Fruit fly (Drosophila melanogaster) whole organism, embryonic: ENCODE measurements around the gene CG7739.

Experiments
- Bgb ChIP-seq: fragments of 200-800 bp; sonication (Bioruptor generic); IDR thresholded peaks from 2 replicates; pipeline ENCODE4 v1.3.6; 2022; ENCODE audit warnings: missing biosample characterization, missing genetic modification characterization; ENCODE audit not compliant: partially characterized antibody
- Blimp-1 ChIP-seq: fragments of 200-800 bp; sonication (Bioruptor generic); optimal IDR thresholded peaks from 3 replicates; lab custom pipeline; 2018; ENCODE audit warnings: missing biosample characterization, missing genetic modification characterization, mild to moderate bottlenecking, moderate library complexity, missing genetic modification reagents
- CG10321 ChIP-seq: fragments of 200-800 bp; sonication (Bioruptor generic); IDR thresholded peaks from 2 replicates; pipeline ENCODE4 v1.3.6; 2022; ENCODE audit warnings: missing biosample characterization, missing genetic modification characterization
- CG10979 ChIP-seq: fragments of 200-800 bp; sonication (Bioruptor generic); optimal IDR thresholded peaks from 2 replicates; lab custom pipeline; 2018; ENCODE audit warnings: missing biosample characterization, mild to moderate bottlenecking, missing genetic modification characterization, moderate library complexity
- CG11085 ChIP-seq: fragments of 200-800 bp; sonication (Bioruptor generic); IDR thresholded peaks from 2 replicates; pipeline ENCODE4 v1.3.6; 2022; ENCODE audit warnings: missing biosample characterization, missing genetic modification characterization
- CG11560 ChIP-seq: fragments of 200-800 bp; sonication (Bioruptor generic); IDR thresholded peaks from 3 replicates; pipeline ENCODE4 v1.3.6; 2022; ENCODE audit warnings: missing biosample characterization, missing genetic modification characterization
- CG12071 ChIP-seq: fragments of 200-800 bp; sonication (Bioruptor generic); optimal IDR thresholded peaks from 3 replicates; lab custom pipeline; 2018; ENCODE audit warnings: missing biosample characterization, mild to moderate bottlenecking, missing genetic modification characterization
- CG12219 ChIP-seq: fragments of 200-800 bp; sonication (Bioruptor generic); optimal IDR thresholded peaks from 3 replicates; lab custom pipeline; 2018; ENCODE audit warnings: missing biosample characterization, mild to moderate bottlenecking, missing genetic modification characterization
- CG17186 ChIP-seq: fragments of 200-800 bp; sonication (Bioruptor generic); optimal IDR thresholded peaks from 3 replicates; lab custom pipeline; 2017; ENCODE audit warnings: missing biosample characterization, missing genetic modification reagents, missing genetic modification characterization
- CG2889 ChIP-seq: fragments of 200-800 bp; sonication (Bioruptor generic); IDR thresholded peaks from 3 replicates; pipeline ENCODE4 v1.3.6; 2022; ENCODE audit warnings: missing biosample characterization, missing genetic modification characterization
- CG3065 ChIP-seq: fragments of 200-800 bp; sonication (Bioruptor generic); optimal IDR thresholded peaks from 2 replicates; lab custom pipeline; 2016; ENCODE audit warnings: missing biosample characterization, missing genetic modification characterization
- CG31441 ChIP-seq: fragments of 200-800 bp; sonication (Bioruptor generic); IDR thresholded peaks from 2 replicates; pipeline ENCODE4 v1.3.6; 2022; ENCODE audit warnings: missing biosample characterization, missing genetic modification characterization
- CG3995 ChIP-seq: fragments of 200-800 bp; sonication (Bioruptor generic); optimal IDR thresholded peaks from 3 replicates; lab custom pipeline; 2016; ENCODE audit warnings: missing biosample characterization, missing genetic modification characterization
- CG4404 ChIP-seq: fragments of 200-800 bp; sonication (Bioruptor generic); IDR thresholded peaks from 2 replicates; pipeline ENCODE4 v1.3.6; 2022; ENCODE audit warnings: missing biosample characterization, missing genetic modification characterization
- CG4730 ChIP-seq: fragments of 200-800 bp; sonication (Bioruptor generic); IDR thresholded peaks from 2 replicates; pipeline ENCODE4 v1.3.6; 2022; ENCODE audit warnings: missing biosample characterization, missing genetic modification characterization
- CG6683 ChIP-seq: fragments of 200-800 bp; sonication (Bioruptor generic); optimal IDR thresholded peaks from 2 replicates; lab custom pipeline; 2017; ENCODE audit warnings: missing biosample characterization, mild to moderate bottlenecking, missing genetic modification characterization, missing genetic modification reagents
- CG6813 ChIP-seq: fragments of 200-800 bp; sonication (Bioruptor generic); optimal IDR thresholded peaks from 2 replicates; lab custom pipeline; 2017; ENCODE audit warnings: missing biosample characterization, missing genetic modification characterization, mild to moderate bottlenecking, moderate library complexity, missing genetic modification reagents
- CG7963 ChIP-seq: fragments of 200-800 bp; sonication (Bioruptor generic); IDR thresholded peaks from 3 replicates; pipeline ENCODE4 v1.3.6; 2022; ENCODE audit warnings: missing biosample characterization, missing genetic modification characterization; ENCODE audit not compliant: partially characterized antibody
- CG8089 ChIP-seq: fragments of 200-800 bp; sonication (Bioruptor generic); optimal IDR thresholded peaks from 3 replicates; lab custom pipeline; 2016; ENCODE audit warnings: missing biosample characterization, missing genetic modification characterization
- CG8359 ChIP-seq: fragments of 200-800 bp; sonication (Bioruptor generic); optimal IDR thresholded peaks from 2 replicates; lab custom pipeline; 2017; ENCODE audit warnings: missing biosample characterization, mild to moderate bottlenecking, missing genetic modification characterization, borderline replicate concordance
- CG9797 ChIP-seq: fragments of 200-800 bp; sonication (Bioruptor generic); optimal IDR thresholded peaks from 3 replicates; lab custom pipeline; 2018; ENCODE audit warnings: missing biosample characterization, mild to moderate bottlenecking, missing genetic modification characterization
- CoRest ChIP-seq: fragments of 200-800 bp; sonication (Bioruptor generic); optimal IDR thresholded peaks from 3 replicates; lab custom pipeline; 2018; ENCODE audit warnings: missing biosample characterization, mild to moderate bottlenecking, missing genetic modification characterization, moderate library complexity
- D ChIP-seq, 2 experiments: fragments of 200-800 bp in 1 of 2; fragments of >200 bp in 1 of 2; sonication (Bioruptor generic) in 1 of 2; optimal IDR thresholded peaks; 2 replicates in 1 of 2; 3 replicates in 1 of 2; lab custom pipeline; 2017; ENCODE audit warnings: mild to moderate bottlenecking in 1 of 2, missing biosample characterization in 1 of 2, missing genetic modification characterization in 1 of 2, missing genetic modification reagents in 1 of 2
- Deaf1 ChIP-seq: fragments of 200-800 bp; optimal IDR thresholded peaks from 3 replicates; lab custom pipeline; 2019; ENCODE audit warnings: missing biosample characterization, mild to moderate bottlenecking, missing genetic modification characterization, moderate library complexity
- Dll ChIP-seq: fragments of 200-800 bp; sonication (Bioruptor generic); IDR thresholded peaks from 4 replicates; pipeline ENCODE4 v1.3.6; 2022; ENCODE audit warnings: missing biosample characterization, missing genetic modification characterization; ENCODE audit not compliant: partially characterized antibody
- Doc3 ChIP-seq: fragments of 200-800 bp; sonication (Bioruptor generic); IDR thresholded peaks from 3 replicates; pipeline ENCODE4 v1.3.6; 2022; ENCODE audit warnings: missing biosample characterization, missing genetic modification characterization; ENCODE audit not compliant: partially characterized antibody
- HmgD ChIP-seq: fragments of 200-800 bp; sonication (Bioruptor generic); optimal IDR thresholded peaks from 3 replicates; lab custom pipeline; 2016; ENCODE audit warnings: missing biosample characterization, missing genetic modification characterization
- Hr3 ChIP-seq: fragments of 200-800 bp; sonication (Bioruptor generic); optimal IDR thresholded peaks from 3 replicates; lab custom pipeline; 2016; ENCODE audit warnings: missing biosample characterization, missing genetic modification characterization
- Opbp ChIP-seq: fragments of 200-800 bp; sonication (Bioruptor generic); IDR thresholded peaks from 3 replicates; pipeline ENCODE4 v1.3.6; 2022; ENCODE audit warnings: missing biosample characterization, missing genetic modification characterization; ENCODE audit not compliant: partially characterized antibody
- Scr ChIP-seq: fragments of 200-800 bp; sonication (Bioruptor generic); IDR thresholded peaks from 2 replicates; pipeline ENCODE4 v1.3.6; 2022; ENCODE audit warnings: missing biosample characterization, missing genetic modification characterization; ENCODE audit not compliant: partially characterized antibody
- abd-A ChIP-seq: fragments of 200-800 bp; sonication (Bioruptor generic); optimal IDR thresholded peaks from 3 replicates; lab custom pipeline; 2019; ENCODE audit warnings: missing biosample characterization, mild to moderate bottlenecking, missing genetic modification characterization, moderate library complexity
- ato ChIP-seq: fragments of 200-800 bp; sonication (Bioruptor generic); IDR thresholded peaks from 2 replicates; pipeline ENCODE4 v1.3.6; 2022; ENCODE audit warnings: missing biosample characterization, missing genetic modification characterization; ENCODE audit not compliant: partially characterized antibody
- br ChIP-seq: fragments of >200 bp; optimal IDR thresholded peaks from 2 replicates; lab custom pipeline; 2017
- cad ChIP-seq: fragments of >200 bp; optimal IDR thresholded peaks from 2 replicates; lab custom pipeline; 2017; ENCODE audit warnings: missing biosample characterization, missing genetic modification characterization
- caup ChIP-seq: fragments of 200-800 bp; sonication (Bioruptor generic); optimal IDR thresholded peaks from 3 replicates; lab custom pipeline; 2017; ENCODE audit warnings: missing biosample characterization, mild to moderate bottlenecking, missing genetic modification characterization, moderate library complexity; ENCODE audit not compliant: severe bottlenecking
- cg ChIP-seq: fragments of 200-800 bp; sonication (Bioruptor generic); optimal IDR thresholded peaks from 3 replicates; lab custom pipeline; 2019; ENCODE audit warnings: missing biosample characterization, mild to moderate bottlenecking, missing genetic modification characterization, moderate library complexity
- chm ChIP-seq: fragments of 200-800 bp; sonication (Bioruptor generic); IDR thresholded peaks from 2 replicates; pipeline ENCODE4 v1.3.6; 2022; ENCODE audit warnings: missing biosample characterization, missing genetic modification characterization
- dan ChIP-seq: fragments of 200-800 bp; sonication (Bioruptor generic); IDR thresholded peaks from 2 replicates; pipeline ENCODE4 v1.3.6; 2022; ENCODE audit warnings: missing biosample characterization, missing genetic modification characterization
- dm ChIP-seq: fragments of 200-800 bp; sonication (Bioruptor generic); optimal IDR thresholded peaks from 3 replicates; lab custom pipeline; 2016; ENCODE audit warnings: missing biosample characterization, missing genetic modification characterization
- dmrt11E ChIP-seq: fragments of 200-800 bp; sonication (Bioruptor generic); optimal IDR thresholded peaks from 3 replicates; lab custom pipeline; 2018; ENCODE audit warnings: missing biosample characterization, mild to moderate bottlenecking, missing genetic modification characterization, moderate library complexity
- ems ChIP-seq: fragments of 200-800 bp; sonication (Bioruptor generic); optimal IDR thresholded peaks from 3 replicates; lab custom pipeline; 2016; ENCODE audit warnings: missing biosample characterization, missing genetic modification characterization
- eve ChIP-seq, 2 experiments: fragments of >200 bp; optimal IDR thresholded peaks; 2 replicates each; lab custom pipeline; 2017; ENCODE audit warnings: missing biosample characterization in 2 of 2, missing genetic modification characterization in 2 of 2
- fd64A ChIP-seq: fragments of 200-800 bp; sonication (Bioruptor generic); optimal IDR thresholded peaks from 3 replicates; lab custom pipeline; 2018; ENCODE audit warnings: missing biosample characterization, mild to moderate bottlenecking, missing genetic modification characterization
- psq ChIP-seq: fragments of 200-800 bp; sonication (Bioruptor generic); optimal IDR thresholded peaks from 2 replicates; lab custom pipeline; 2017; ENCODE audit warnings: missing biosample characterization, missing genetic modification characterization
- repo ChIP-seq: fragments of 200-800 bp; sonication (Bioruptor generic); optimal IDR thresholded peaks from 2 replicates; lab custom pipeline; 2016; ENCODE audit warnings: missing biosample characterization, missing genetic modification characterization
- tgo ChIP-seq: fragments of 200-800 bp; sonication (Bioruptor generic); IDR thresholded peaks from 3 replicates; pipeline ENCODE4 v1.3.6; 2022; ENCODE audit warnings: missing biosample characterization, missing genetic modification characterization
- trh ChIP-seq: fragments of 200-800 bp; sonication (Bioruptor generic); optimal IDR thresholded peaks from 2 replicates; lab custom pipeline; 2016; ENCODE audit warnings: missing biosample characterization, missing genetic modification characterization
- ttk ChIP-seq: fragments of 200-800 bp; sonication (Bioruptor generic); IDR thresholded peaks from 2 replicates; pipeline ENCODE4 v2.1.2; 2022; ENCODE audit warnings: missing biosample characterization, missing genetic modification characterization
- tup ChIP-seq: fragments of 200-800 bp; sonication (Bioruptor generic); optimal IDR thresholded peaks from 2 replicates; lab custom pipeline; 2016; ENCODE audit warnings: missing biosample characterization, mild to moderate bottlenecking, missing genetic modification characterization, moderate library complexity
- twi ChIP-seq: fragments of 200-800 bp; optimal IDR thresholded peaks from 2 replicates; lab custom pipeline; 2019; ENCODE audit warnings: missing biosample characterization, mild to moderate bottlenecking, missing genetic modification characterization, moderate library complexity
- yki ChIP-seq: fragments of >200 bp; optimal IDR thresholded peaks from 3 replicates; lab custom pipeline; 2018

Gene CG7739

dm6 chr3L:15514405-15514804 is 48.5 kb downstream of the CG7739 start (continued):
- TF ChIP-seq chm (GFP tag; lab: Robert Waterston, UW) (peak; percentile 22; the same call in 1 of the 2 replicates), CG3995 (GFP tag; lab: Kevin White, UChicago) (no peak), tgo (GFP tag; lab: Robert Waterston, UW) (no peak), CG12219 (GFP tag; lab: Kevin White, UChicago) (no peak), dm (GFP tag; lab: Kevin White, UChicago) (peak; percentile 17), CG6683 (no peak), CG8089 (no peak), CG7963 (GFP tag; lab: Robert Waterston, UW) (no peak), Blimp-1 (no peak), CG4404 (GFP tag; lab: Robert Waterston, UW) (no peak), Bgb (GFP tag; lab: Robert Waterston, UW) (no peak), HmgD (GFP tag; lab: Kevin White, UChicago) (no peak), ttk (no peak), Dll (peak; percentile 61), ato (GFP tag; lab: Robert Waterston, UW) (no peak), fd64A (GFP tag; lab: Kevin White, UChicago) (no peak), dan (GFP tag; lab: Robert Waterston, UW) (no peak), CoRest (tag; lab: Kevin White, UChicago) (no peak), tup (GFP tag; lab: Kevin White, UChicago) (no peak), br (lab: Kevin White, UChicago) (no peak), caup (GFP tag; lab: Kevin White, UChicago) (no peak), CG10979 (tag; lab: Kevin White, UChicago) (no peak), CG11560 (tag; lab: Robert Waterston, UW) (no peak), cad (GFP tag; lab: Kevin White, UChicago) (no peak), CG8359 (GFP tag; lab: Kevin White, UChicago) (no peak), Doc3 (GFP tag; lab: Robert Waterston, UW) (no peak; the same call in 2 of the 3 replicates), Hr3 (no peak), twi (tag; lab: Kevin White, UChicago) (no peak), Scr (GFP tag; lab: Robert Waterston, UW) (no peak), repo (GFP tag; lab: Kevin White, UChicago) (no peak), CG17186 (no peak), CG10321 (GFP tag; lab: Robert Waterston, UW) (0 out of 2 replicates have a peak, but pooled peaks have one; percentile 45), CG6813 (no peak), CG3065 (GFP tag; lab: Kevin White, UChicago) (no peak), dmrt11E (no peak), D (optimal IDR thresholded peaks at IDR 0.05; lab: Kevin White, UChicago) (no peak), D (GFP tag; optimal IDR thresholded peaks at IDR 0.05; lab: Kevin White, UChicago) (no peak), eve (GFP tag; optimal IDR thresholded peaks at IDR 0.05; lab: Kevin White, UChicago) (no peak), CG31441 (no peak), CG9797 (GFP tag; lab: Kevin White, UChicago) (no peak), cg (GFP tag; lab: Kevin White, UChicago) (no peak), CG11085 (GFP tag; lab: Robert Waterston, UW) (no peak), Deaf1 (no peak), Opbp (no peak), trh (no peak), CG4730 (GFP tag; lab: Robert Waterston, UW) (no peak), psq (no peak), CG2889 (no peak), CG12071 (GFP tag; lab: Kevin White, UChicago) (peak; percentile 23), yki (lab: Kevin White, UChicago) (peak; percentile 48), abd-A (tag; lab: Kevin White, UChicago) (peak; percentile 86), ems (GFP tag; lab: Kevin White, UChicago) (no peak)
